Worm (Caenorhabditis elegans): ENCODE measurements around the gene gnrr-6.

gnrr-6 gene

ce11 chrX:11206953-11207352 lies 28.3 kb downstream of the gnrr-6 start, which contains the start of gene hst-2 (continued):
- peak; percentile 8 for TF ChIP-seq zip-2 (tag; optimal IDR thresholded peaks at IDR 0.05)
- no peak for TF ChIP-seq skn-1 (tag; optimal IDR thresholded peaks at IDR 0.05)
- no peak for TF ChIP-seq F49E8.2 (tag; optimal IDR thresholded peaks at IDR 0.05; ENCODE audit: borderline replicate concordance)
- TF ChIP-seq mxl-2 (GFP tag; conservative IDR thresholded peaks at IDR 0.05): no peak
- TF ChIP-seq nhr-77 (tag; optimal IDR thresholded peaks at IDR 0.05): peak; percentile 81
- no peak for TF ChIP-seq ceh-62 (tag; optimal IDR thresholded peaks at IDR 0.05)
- TF ChIP-seq lin-39 (tag; optimal IDR thresholded peaks at IDR 0.05): no peak
- TF ChIP-seq unc-39 (tag; optimal IDR thresholded peaks at IDR 0.05): no peak
- TF ChIP-seq ceh-20 (GFP tag; IDR thresholded peaks at IDR 0.05): peak; percentile 86
- no peak for TF ChIP-seq aly-2 (tag; optimal IDR thresholded peaks at IDR 0.05)
- no peak for TF ChIP-seq pha-4 (GFP tag; IDR thresholded peaks at IDR 0.05)
- no peak for TF ChIP-seq pha-4 (tag; optimal IDR thresholded peaks at IDR 0.05)
- TF ChIP-seq daf-16 (GFP tag; optimal IDR thresholded peaks at IDR 0.05): peak; percentile 18 to 70
- peak; percentile 61 for TF ChIP-seq daf-16 (tag; optimal IDR thresholded peaks at IDR 0.05)
- TF ChIP-seq vab-7 (GFP tag; IDR thresholded peaks at IDR 0.05): no peak
- no peak for TF ChIP-seq fos-1 (tag; optimal IDR thresholded peaks at IDR 0.05)
- TF ChIP-seq tra-1 (GFP tag; IDR thresholded peaks at IDR 0.05): peak; percentile 80; the same call in 1 of the 2 replicates
- no peak for TF ChIP-seq ZK337.2 (GFP tag; IDR thresholded peaks at IDR 0.05)
- TF ChIP-seq unc-62 (GFP tag; optimal IDR thresholded peaks at IDR 0.05 in 1 of 2): peak in 1 of 2 experiments; percentile 98
- no peak for TF ChIP-seq unc-62 (tag; optimal IDR thresholded peaks at IDR 0.05)
- peak; percentile 86 for TF ChIP-seq F10B5.3 (tag; optimal IDR thresholded peaks at IDR 0.05)
- no peak for TF ChIP-seq nhr-41 (GFP tag; IDR thresholded peaks at IDR 0.05)
- peak; percentile 76 for TF ChIP-seq hlh-30 (tag; optimal IDR thresholded peaks at IDR 0.05; ENCODE audit: insufficient read depth)
- TF ChIP-seq zip-11 (GFP tag; IDR thresholded peaks at IDR 0.05): no peak
- TF ChIP-seq T26A8.4 (GFP tag; IDR thresholded peaks at IDR 0.05): peak; percentile 93
- peak; percentile 81 for TF ChIP-seq php-3 (GFP tag; IDR thresholded peaks at IDR 0.05)
- peak; percentile 79 for TF ChIP-seq ztf-7 (tag; optimal IDR thresholded peaks at IDR 0.05)
- TF ChIP-seq unc-130 (GFP tag; optimal IDR thresholded peaks at IDR 0.05): no peak
- TF ChIP-seq mes-2 (tag; optimal IDR thresholded peaks at IDR 0.05; ENCODE audit: poor library complexity, severe bottlenecking): peak; percentile 90
- TF ChIP-seq lir-3 (tag; optimal IDR thresholded peaks at IDR 0.05): no peak
- peak; percentile 66; the same call in 1 of the 2 replicates for TF ChIP-seq zfp-3 (GFP tag; conservative IDR thresholded peaks at IDR 0.05)
- TF ChIP-seq lin-13 (GFP tag; optimal IDR thresholded peaks at IDR 0.05): peak; percentile 58
- no peak for TF ChIP-seq snpc-4 (tag; optimal IDR thresholded peaks at IDR 0.05)
- TF ChIP-seq set-16 (GFP tag; IDR thresholded peaks at IDR 0.05): no peak
- no peak for TF ChIP-seq lin-1 (GFP tag; IDR thresholded peaks at IDR 0.05)
- no peak for TF ChIP-seq daf-8 (GFP tag; IDR thresholded peaks at IDR 0.05)
- TF ChIP-seq nhr-237 (tag; optimal IDR thresholded peaks at IDR 0.05): no peak
- peak; percentile 74 for TF ChIP-seq T20F7.1 (GFP tag; optimal IDR thresholded peaks at IDR 0.05)
- TF ChIP-seq spr-1 (tag; optimal IDR thresholded peaks at IDR 0.05): peak; percentile 79
- peak; percentile 31 for TF ChIP-seq nhr-25 (tag; optimal IDR thresholded peaks at IDR 0.05; ENCODE audit: borderline replicate concordance, insufficient read depth)
- TF ChIP-seq rbr-2 (tag; optimal IDR thresholded peaks at IDR 0.05): peak; percentile 89
- TF ChIP-seq nhr-28 (tag; optimal IDR thresholded peaks at IDR 0.05): peak; percentile 71
- peak; percentile 96 for TF ChIP-seq dve-1 (tag; optimal IDR thresholded peaks at IDR 0.05; ENCODE audit: insufficient read depth)
- TF ChIP-seq ceh-44 (GFP tag; IDR thresholded peaks at IDR 0.05): no peak
- TF ChIP-seq saeg-2 (GFP tag; IDR thresholded peaks at IDR 0.05): peak; percentile 70
- TF ChIP-seq egl-43 (GFP tag; IDR thresholded peaks at IDR 0.05): peak; percentile 66; the same call in 1 of the 2 replicates
- TF ChIP-seq ZK546.5 (tag; optimal IDR thresholded peaks at IDR 0.05): no peak
- no peak for TF ChIP-seq lin-15B (tag; optimal IDR thresholded peaks at IDR 0.05)
- TF ChIP-seq Y48G9A.11 (GFP tag; IDR thresholded peaks at IDR 0.05): no peak
- TF ChIP-seq aha-1 (tag): peak; percentile 98
- no peak for TF ChIP-seq Y5F2A.4 (GFP tag; optimal IDR thresholded peaks at IDR 0.05)
- no peak for TF ChIP-seq Y105C5A.15 (GFP tag; IDR thresholded peaks at IDR 0.05)
- TF ChIP-seq ces-1 (GFP tag; optimal IDR thresholded peaks at IDR 0.05): peak; percentile 9
